Worm (Caenorhabditis elegans) whole organism, late embryonic: ENCODE data around the gene Y73C8B.2.

Experiments used
- C08G9.2 ChIP-seq: sonication (generic microtip); optimal IDR thresholded peaks from 2 replicates; lab custom pipeline; 2016; ENCODE audit warnings: mild to moderate bottlenecking, missing genetic modification characterization, moderate library complexity, missing compliant biosample characterization
- T23F11.4 ChIP-seq: fragments of 200-800 bp; sonication (Bioruptor generic); optimal IDR thresholded peaks from 2 replicates; lab custom pipeline; 2018; ENCODE audit warnings: mild to moderate bottlenecking, missing genetic modification characterization, missing compliant biosample characterization
- ama-1 ChIP-seq: fragments of 150-350 bp; optimal IDR thresholded peaks from 2 replicates; lab custom pipeline; 2014
- ceh-18 ChIP-seq: sonication (generic microtip); optimal IDR thresholded peaks from 2 replicates; lab custom pipeline; 2016; ENCODE audit warnings: missing genetic modification characterization, missing compliant biosample characterization
- ceh-19 ChIP-seq: fragments of 200-800 bp; sonication (Bioruptor generic); optimal IDR thresholded peaks from 2 replicates; lab custom pipeline; 2018; ENCODE audit warnings: mild to moderate bottlenecking, missing genetic modification characterization, missing compliant biosample characterization
- ceh-22 ChIP-seq: sonication (generic microtip); optimal IDR thresholded peaks from 2 replicates; lab custom pipeline; 2017; ENCODE audit warnings: missing biosample characterization, missing genetic modification characterization
- ceh-24 ChIP-seq: sonication (generic microtip); optimal IDR thresholded peaks from 2 replicates; lab custom pipeline; 2016; ENCODE audit warnings: mild to moderate bottlenecking, missing genetic modification characterization, missing compliant biosample characterization
- ceh-30 ChIP-seq: fragments of 150-350 bp; optimal IDR thresholded peaks from 2 replicates; lab custom pipeline; 2014; ENCODE audit warnings: missing biosample characterization, missing genetic modification characterization
- ceh-31 ChIP-seq: sonication (generic microtip); optimal IDR thresholded peaks from 2 replicates; lab custom pipeline; 2016; ENCODE audit warnings: missing genetic modification characterization, missing compliant biosample characterization
- ceh-34 ChIP-seq: sonication (generic microtip); optimal IDR thresholded peaks from 2 replicates; lab custom pipeline; 2016; ENCODE audit warnings: mild to moderate bottlenecking, missing genetic modification characterization, missing compliant biosample characterization
- ceh-48 ChIP-seq: sonication (generic microtip); optimal IDR thresholded peaks from 2 replicates; lab custom pipeline; 2016; ENCODE audit warnings: missing genetic modification characterization, inconsistent platforms, missing compliant biosample characterization
- ceh-6 ChIP-seq: fragments of 200-800 bp; sonication (Bioruptor generic); optimal IDR thresholded peaks from 2 replicates; lab custom pipeline; 2018; ENCODE audit warnings: mild to moderate bottlenecking, missing genetic modification characterization, missing compliant biosample characterization
- ceh-9 ChIP-seq: sonication (generic microtip); optimal IDR thresholded peaks from 2 replicates; lab custom pipeline; 2016; ENCODE audit warnings: mild to moderate bottlenecking, missing genetic modification characterization, inconsistent platforms, missing compliant biosample characterization
- che-1 ChIP-seq: sonication (generic microtip); optimal IDR thresholded peaks from 2 replicates; lab custom pipeline; 2016; ENCODE audit warnings: mild to moderate bottlenecking, missing genetic modification characterization, missing compliant biosample characterization
- dmd-4 ChIP-seq: sonication (generic microtip); optimal IDR thresholded peaks from 2 replicates; lab custom pipeline; 2016; ENCODE audit warnings: borderline replicate concordance, missing genetic modification characterization, missing compliant biosample characterization
- dve-1 ChIP-seq: sonication (generic microtip); optimal IDR thresholded peaks from 2 replicates; lab custom pipeline; 2017; ENCODE audit warnings: antibody characterized with exemption, mild to moderate bottlenecking, missing genetic modification characterization, missing compliant biosample characterization
- ets-4 ChIP-seq: sonication (generic microtip); optimal IDR thresholded peaks from 2 replicates; lab custom pipeline; 2016; ENCODE audit warnings: missing genetic modification characterization, missing compliant biosample characterization
- eyg-1 ChIP-seq: sonication (generic microtip); optimal IDR thresholded peaks from 2 replicates; lab custom pipeline; 2016; ENCODE audit warnings: missing genotype, missing genetic modification characterization, missing compliant biosample characterization
- hlh-13 ChIP-seq: fragments of 200-800 bp; sonication (Bioruptor generic); optimal IDR thresholded peaks from 2 replicates; lab custom pipeline; 2018; ENCODE audit warnings: mild to moderate bottlenecking, missing genetic modification characterization, missing compliant biosample characterization
- hlh-15 ChIP-seq: sonication (generic microtip); optimal IDR thresholded peaks from 2 replicates; lab custom pipeline; 2016; ENCODE audit warnings: missing genetic modification characterization, missing compliant biosample characterization
- hlh-30 ChIP-seq: sonication (generic microtip); optimal IDR thresholded peaks from 2 replicates; lab custom pipeline; 2017; ENCODE audit warnings: antibody characterized with exemption, missing genetic modification characterization, missing compliant biosample characterization; ENCODE audit not compliant: insufficient read depth
- hlh-6 ChIP-seq: sonication (generic microtip); optimal IDR thresholded peaks from 2 replicates; lab custom pipeline; 2016; ENCODE audit warnings: missing genotype, missing genetic modification characterization, missing compliant biosample characterization
- lim-6 ChIP-seq: sonication (generic microtip); optimal IDR thresholded peaks from 2 replicates; lab custom pipeline; 2016; ENCODE audit warnings: missing genetic modification characterization, missing compliant biosample characterization
- mec-3 ChIP-seq: sonication (generic microtip); optimal IDR thresholded peaks from 2 replicates; lab custom pipeline; 2016; ENCODE audit warnings: borderline replicate concordance, missing genetic modification characterization, missing compliant biosample characterization
- nfya-1 ChIP-seq: sonication (generic microtip); optimal IDR thresholded peaks from 2 replicates; lab custom pipeline; 2017; ENCODE audit warnings: missing genetic modification characterization, mild to moderate bottlenecking, missing compliant biosample characterization, antibody characterized with exemption, moderate library complexity
- nhr-232 ChIP-seq: sonication (generic microtip); optimal IDR thresholded peaks from 2 replicates; lab custom pipeline; 2016; ENCODE audit warnings: missing genetic modification characterization, missing compliant biosample characterization
- npax-4 ChIP-seq: sonication (generic microtip); optimal IDR thresholded peaks from 2 replicates; lab custom pipeline; 2016; ENCODE audit warnings: missing genetic modification characterization, missing compliant biosample characterization
- odd-2 ChIP-seq: sonication (generic microtip); optimal IDR thresholded peaks from 2 replicates; lab custom pipeline; 2017; ENCODE audit warnings: antibody characterized with exemption, mild to moderate bottlenecking, missing genetic modification characterization, missing compliant biosample characterization
- pax-1 ChIP-seq: fragments of 150-350 bp; optimal IDR thresholded peaks from 2 replicates; lab custom pipeline; 2014; ENCODE audit warnings: missing biosample characterization, missing genetic modification characterization
- pha-2 ChIP-seq: sonication (generic microtip); optimal IDR thresholded peaks from 2 replicates; lab custom pipeline; 2017; ENCODE audit warnings: mild to moderate bottlenecking, missing genetic modification characterization, missing compliant biosample characterization
- pqm-1 ChIP-seq: sonication (generic microtip); optimal IDR thresholded peaks from 2 replicates; lab custom pipeline; 2016; ENCODE audit warnings: missing genetic modification characterization, missing compliant biosample characterization
- ref-2 ChIP-seq: sonication (generic microtip); optimal IDR thresholded peaks from 2 replicates; lab custom pipeline; 2016; ENCODE audit warnings: missing genetic modification characterization, missing compliant biosample characterization
- sdc-2 ChIP-seq: sonication (generic microtip); optimal IDR thresholded peaks from 2 replicates; lab custom pipeline; 2016; ENCODE audit warnings: missing genotype, missing genetic modification characterization, missing compliant biosample characterization
- sox-4 ChIP-seq: sonication (generic microtip); optimal IDR thresholded peaks from 2 replicates; lab custom pipeline; 2017; ENCODE audit warnings: mild to moderate bottlenecking, missing genetic modification characterization, inconsistent platforms, missing compliant biosample characterization
- syd-9 ChIP-seq: sonication (generic microtip); optimal IDR thresholded peaks from 2 replicates; lab custom pipeline; 2016; ENCODE audit warnings: mild to moderate bottlenecking, missing genetic modification characterization, moderate library complexity, missing compliant biosample characterization
- tbx-2 ChIP-seq: sonication (generic microtip); optimal IDR thresholded peaks from 2 replicates; lab custom pipeline; 2016; ENCODE audit warnings: missing genetic modification characterization, missing compliant biosample characterization
- tbx-7 ChIP-seq: sonication (generic microtip); optimal IDR thresholded peaks from 2 replicates; lab custom pipeline; 2016; ENCODE audit warnings: missing genotype, missing genetic modification characterization, missing compliant biosample characterization
- unc-3 ChIP-seq, 2 experiments: fragments of 200-800 bp in 1 of 2; sonication (Bioruptor generic) in 1 of 2; sonication (generic microtip) in 1 of 2; conservative IDR thresholded peaks in 1 of 2; optimal IDR thresholded peaks in 1 of 2; 2 replicates each; pipeline versions ENCODE4 v1.3.6 to Lab custom; 2016 to 2022; ENCODE audit warnings: missing compliant biosample characterization in 2 of 2, missing genetic modification characterization in 2 of 2, missing genetic modification reagents in 1 of 2
- unc-86 ChIP-seq: sonication (generic microtip); optimal IDR thresholded peaks from 2 replicates; lab custom pipeline; 2016; ENCODE audit warnings: missing genetic modification characterization, missing compliant biosample characterization
- zip-5 ChIP-seq: sonication (generic microtip); optimal IDR thresholded peaks from 2 replicates; lab custom pipeline; 2016; ENCODE audit warnings: missing genetic modification characterization, missing compliant biosample characterization

Y73C8B.2 gene

DNA sequence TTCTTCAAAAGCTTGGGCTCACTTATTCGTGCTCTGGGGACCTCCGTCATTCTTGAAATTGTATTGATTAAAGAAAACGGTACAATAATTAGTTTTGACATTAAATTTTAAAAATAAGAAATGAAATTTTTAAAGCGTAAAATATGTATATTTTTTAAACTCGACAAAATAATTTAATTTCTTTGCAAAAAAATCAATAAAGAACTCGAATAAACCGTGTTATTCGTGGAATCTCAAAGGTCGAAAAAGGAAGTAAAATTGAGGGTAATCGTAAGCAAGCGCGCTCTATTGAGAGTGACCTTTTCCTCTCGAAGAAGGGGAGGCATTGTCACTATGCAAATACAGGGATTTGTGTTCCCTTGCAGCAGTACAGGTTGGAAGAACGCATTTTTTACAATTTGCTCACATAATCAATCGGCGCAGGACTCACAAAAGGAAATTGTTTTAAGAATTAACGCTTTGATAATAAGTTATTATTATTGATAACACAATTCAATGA lies at the start of gene Y73C8B.2:
Gene Y73C8B.2 (minus strand): TSS at position 51 of the 499 bp plus-strand sequence.
- no peak for TF ChIP-seq ref-2 (tag; lab: Kevin White, UChicago)
- no peak for TF ChIP-seq mec-3 (tag; lab: Kevin White, UChicago)
- TF ChIP-seq ceh-24 (tag; lab: Kevin White, UChicago), result no peak
- no peak for TF ChIP-seq eyg-1 (tag; lab: Kevin White, UChicago)
- no peak for TF ChIP-seq odd-2 (tag; lab: Kevin White, UChicago)
- no peak for TF ChIP-seq hlh-15 (tag; lab: Kevin White, UChicago)
- no peak for TF ChIP-seq ama-1 (lab: Kevin White, UChicago)
- TF ChIP-seq zip-5 (tag; lab: Kevin White, UChicago), result no peak
- no peak for TF ChIP-seq che-1 (tag; lab: Kevin White, UChicago)
- no peak for TF ChIP-seq unc-3 (GFP tag; conservative IDR thresholded peaks at IDR 0.05; lab: Robert Waterston, UW)
- TF ChIP-seq unc-3 (tag; optimal IDR thresholded peaks at IDR 0.05; lab: Kevin White, UChicago), result no peak
- TF ChIP-seq hlh-13 (GFP tag; lab: Kevin White, UChicago), result no peak
- no peak for TF ChIP-seq ceh-22 (tag; lab: Kevin White, UChicago)
- TF ChIP-seq tbx-2 (tag; lab: Kevin White, UChicago), result no peak
- no peak for TF ChIP-seq C08G9.2 (tag; lab: Kevin White, UChicago)
- no peak for TF ChIP-seq nhr-232
- TF ChIP-seq ceh-9 (tag; lab: Kevin White, UChicago), result no peak
- no peak for TF ChIP-seq ets-4 (tag; lab: Kevin White, UChicago)
- no peak for TF ChIP-seq ceh-34 (tag; lab: Kevin White, UChicago)
- no peak for TF ChIP-seq hlh-30 (tag; lab: Kevin White, UChicago)

DNA sequence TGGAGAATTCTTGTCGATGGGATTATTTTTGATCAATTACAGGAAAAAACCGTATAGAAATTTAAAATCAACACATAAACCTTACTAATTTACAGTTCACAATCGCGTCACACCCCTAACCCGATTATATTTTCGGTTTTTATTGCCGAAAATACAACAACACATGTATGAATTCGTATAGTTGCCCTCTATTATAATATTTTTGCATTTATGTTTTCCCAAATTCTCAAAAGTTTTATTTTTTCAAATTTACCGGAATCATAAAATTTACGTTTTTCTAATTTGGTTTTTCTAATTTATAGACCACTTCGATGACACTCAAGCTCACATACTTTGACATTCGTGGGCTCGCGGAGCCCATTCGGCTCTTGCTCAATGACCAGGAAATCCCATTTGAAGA lies 48.2 kb upstream of the Y73C8B.2 start, which contains the start of gene gst-23:
Gene gst-23 (plus strand): TSS at position 301 of the 400 bp plus-strand sequence.
- TF ChIP-seq ceh-9 (tag; lab: Kevin White, UChicago), result no peak
- no peak for TF ChIP-seq lim-6
- no peak for TF ChIP-seq ceh-31

DNA sequence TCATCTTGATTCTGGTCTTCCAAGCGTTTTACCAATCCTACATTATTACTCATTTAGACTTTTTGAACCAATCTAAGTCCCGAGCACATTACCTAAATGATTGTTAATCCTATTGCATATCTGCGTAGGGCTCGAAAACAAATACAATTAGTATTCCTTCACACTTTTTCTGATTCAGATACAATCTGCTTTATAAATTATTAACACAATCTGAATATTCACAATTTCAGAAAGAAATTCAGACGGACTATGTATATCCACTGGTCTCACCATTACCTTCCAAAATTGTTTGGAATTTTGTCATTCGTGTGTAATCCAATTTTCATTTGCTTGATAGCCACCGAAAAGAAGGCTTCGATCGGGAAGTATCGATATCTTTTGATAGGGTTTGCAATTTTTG lies 46.4 kb upstream of the Y73C8B.2 start, which contains the start of gene srj-11:
Gene srj-11 (plus strand): TSS at position 250 of the 400 bp plus-strand sequence.
- no peak for TF ChIP-seq ceh-30 (tag; lab: Kevin White, UChicago)
- no peak for TF ChIP-seq lim-6
- no peak for TF ChIP-seq ceh-48 (tag; lab: Kevin White, UChicago)
- TF ChIP-seq npax-4 (tag; lab: Kevin White, UChicago), result no peak
- no peak for TF ChIP-seq pqm-1 (tag; lab: Kevin White, UChicago)
- TF ChIP-seq ceh-18 (tag; lab: Kevin White, UChicago), result no peak
- TF ChIP-seq ets-4 (tag; lab: Kevin White, UChicago), result no peak
- TF ChIP-seq unc-86 (tag; lab: Kevin White, UChicago), result no peak
- TF ChIP-seq dve-1, result no peak

DNA sequence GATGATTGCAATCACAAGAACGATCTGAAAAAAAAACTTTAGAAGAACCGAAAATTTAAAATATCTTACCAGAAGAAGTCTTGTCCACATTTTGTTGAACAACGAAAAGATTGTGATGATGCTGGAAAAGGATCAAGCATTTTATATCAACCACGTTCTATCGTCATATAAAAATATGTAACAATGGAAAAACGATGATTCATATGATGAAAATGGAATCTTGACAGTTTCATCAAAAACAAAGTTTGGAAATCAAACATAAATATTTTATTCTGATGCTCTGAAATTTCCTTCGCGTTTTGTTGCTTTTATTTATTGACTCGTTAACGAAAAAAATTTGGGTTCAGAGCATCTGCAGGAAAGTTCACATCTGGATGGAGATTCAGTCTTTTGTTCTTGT lies 41.8 kb upstream of the Y73C8B.2 start, which contains the start of the genes K08D9.9 and str-16:
Gene K08D9.9 (minus strand): TSS at position 101 of the 400 bp plus-strand sequence.
Gene str-16 (plus strand): TSS at position 266 of the 400 bp plus-strand sequence.
- TF ChIP-seq unc-3 (GFP tag; conservative IDR thresholded peaks at IDR 0.05; lab: Robert Waterston, UW), result no peak
- TF ChIP-seq unc-3 (tag; optimal IDR thresholded peaks at IDR 0.05; lab: Kevin White, UChicago), result no peak
- TF ChIP-seq ceh-24 (tag; lab: Kevin White, UChicago), result no peak
- no peak for TF ChIP-seq sox-4 (tag; lab: Kevin White, UChicago)
- TF ChIP-seq pha-2 (tag; lab: Kevin White, UChicago), result no peak
- TF ChIP-seq T23F11.4, result no peak
- TF ChIP-seq ceh-9 (tag; lab: Kevin White, UChicago), result no peak
- no peak for TF ChIP-seq ceh-48 (tag; lab: Kevin White, UChicago)
- no peak for TF ChIP-seq hlh-6 (tag; lab: Kevin White, UChicago)
- TF ChIP-seq nfya-1 (tag; lab: Kevin White, UChicago), result no peak
- no peak for TF ChIP-seq ceh-19 (GFP tag; lab: Kevin White, UChicago)
- TF ChIP-seq ceh-6 (GFP tag; lab: Kevin White, UChicago), result no peak
- TF ChIP-seq sdc-2 (tag; lab: Kevin White, UChicago), result no peak
- TF ChIP-seq tbx-7 (tag; lab: Kevin White, UChicago), result no peak
- no peak for TF ChIP-seq dmd-4
- TF ChIP-seq pax-1, result no peak
- TF ChIP-seq syd-9 (tag; lab: Kevin White, UChicago), result no peak
- TF ChIP-seq, all 69 proteins: peak for 0
